Fruit fly (Drosophila melanogaster): ENCODE data around the gene CG13313.
A peak's percentile ranks its signal among the peaks of the same experiment; 100 is the strongest.

Gene CG13313

dm6 chr3L:8920710-8921109, 37.9 kb upstream of the CG13313 start (continued):
- TF ChIP-seq CG6808 (GFP tag; optimal IDR thresholded peaks at IDR 0.05) = peak; percentile 10
- TF ChIP-seq Ets21C (GFP tag; optimal IDR thresholded peaks at IDR 0.05) = no peak
- TF ChIP-seq net (GFP tag; optimal IDR thresholded peaks at IDR 0.05) = peak; percentile 77
- TF ChIP-seq topi (GFP tag; optimal IDR thresholded peaks at IDR 0.05) = no peak
- peak; percentile 16 for TF ChIP-seq Met (GFP tag; optimal IDR thresholded peaks at IDR 0.05)
- TF ChIP-seq fd85E (GFP tag; optimal IDR thresholded peaks at IDR 0.05) = no peak
- TF ChIP-seq Eip78C (GFP tag) = peak; percentile 93
- peak; percentile 92 for TF ChIP-seq CG32006 (GFP tag; optimal IDR thresholded peaks at IDR 0.05)

DNA sequence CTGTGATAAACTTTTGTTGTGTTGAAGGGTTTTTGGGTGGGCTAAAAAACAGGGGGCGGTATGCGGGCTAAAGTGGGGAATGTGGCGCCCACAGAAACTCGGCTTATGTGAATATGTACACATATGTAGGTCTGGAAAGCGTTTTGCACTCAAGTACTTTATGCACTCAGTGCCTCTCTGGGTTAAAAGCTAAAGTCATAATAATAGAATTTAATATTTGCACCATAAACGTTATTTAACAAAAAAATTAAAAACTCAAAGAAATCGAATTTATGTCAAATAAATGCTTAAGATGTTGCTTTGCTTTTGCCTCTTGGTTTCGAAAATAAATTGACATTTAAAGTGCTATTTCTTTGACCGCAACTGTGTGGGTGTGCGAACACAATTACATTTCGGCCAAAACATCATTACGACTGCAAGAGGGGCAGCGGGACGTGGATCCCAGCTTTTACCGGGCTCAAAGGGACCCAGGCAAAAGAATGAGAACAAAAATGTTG, 34.2 kb upstream of the CG13313 start:
- peak; percentile 21 for TF ChIP-seq Hr4 (GFP tag; optimal IDR thresholded peaks at IDR 0.05)
- no peak for TF ChIP-seq Blimp-1 (GFP tag; optimal IDR thresholded peaks at IDR 0.05)
- no peak for TF ChIP-seq Hr38 (GFP tag; optimal IDR thresholded peaks at IDR 0.05)
- TF ChIP-seq Ets96B (tag; optimal IDR thresholded peaks at IDR 0.05) = peak; percentile 15
- TF ChIP-seq CG32006 (GFP tag; optimal IDR thresholded peaks at IDR 0.05) = peak; percentile 57
- TF ChIP-seq pdm3 (GFP tag; optimal IDR thresholded peaks at IDR 0.05) = peak; percentile 25
- peak; percentile 1 for TF ChIP-seq Sox14 (GFP tag; optimal IDR thresholded peaks at IDR 0.05)
- peak; percentile 79 for TF ChIP-seq CG15336 (GFP tag; IDR thresholded peaks at IDR 0.05)
- peak; percentile 6 for TF ChIP-seq CG10669 (GFP tag; optimal IDR thresholded peaks at IDR 0.05)
- TF ChIP-seq CG11294 (GFP tag; IDR thresholded peaks at IDR 0.05) = no peak; the same call in 1 of the 2 replicates
- peak; percentile 28 for TF ChIP-seq Smox (GFP tag; optimal IDR thresholded peaks at IDR 0.05)
- TF ChIP-seq esn (GFP tag; optimal IDR thresholded peaks at IDR 0.05) = peak; percentile 36
- peak; percentile 13 for TF ChIP-seq lz (GFP tag; optimal IDR thresholded peaks at IDR 0.05)
- peak; percentile 56 for TF ChIP-seq CG8119 (GFP tag; IDR thresholded peaks at IDR 0.05)
- peak; percentile 17; the same call in 1 of the 2 replicates for TF ChIP-seq Gug (GFP tag; IDR thresholded peaks at IDR 0.05)
- TF ChIP-seq ss (GFP tag; optimal IDR thresholded peaks at IDR 0.05) = no peak
- peak; percentile 15 for TF ChIP-seq Met (GFP tag; optimal IDR thresholded peaks at IDR 0.05)
- TF ChIP-seq CG1621 (tag; optimal IDR thresholded peaks at IDR 0.05) = no peak
- peak; percentile 81 for TF ChIP-seq Eip78C (GFP tag)
- TF ChIP-seq CG31627 (GFP tag; optimal IDR thresholded peaks at IDR 0.05) = peak; percentile 8
- TF ChIP-seq OdsH (GFP tag; optimal IDR thresholded peaks at IDR 0.05) = peak; percentile 27
- peak; percentile 4 for TF ChIP-seq achi (GFP tag; optimal IDR thresholded peaks at IDR 0.05)
- no peak for TF ChIP-seq dac (GFP tag; optimal IDR thresholded peaks at IDR 0.05)
- no peak for TF ChIP-seq CG8632 (GFP tag; optimal IDR thresholded peaks at IDR 0.05)
- no peak for TF ChIP-seq CG10631 (GFP tag; optimal IDR thresholded peaks at IDR 0.05)
- peak; percentile 61; the same call in 1 of the 3 replicates for TF ChIP-seq CG6163 (GFP tag; IDR thresholded peaks at IDR 0.05)

- TF ChIP-seq fkh (GFP tag; optimal IDR thresholded peaks at IDR 0.05) (peak; percentile 20), CG10631 (GFP tag; optimal IDR thresholded peaks at IDR 0.05) (no peak), dac (GFP tag; optimal IDR thresholded peaks at IDR 0.05) (no peak), CG15336 (GFP tag; IDR thresholded peaks at IDR 0.05) (no peak), Met (GFP tag; optimal IDR thresholded peaks at IDR 0.05) (no peak), Blimp-1 (GFP tag; optimal IDR thresholded peaks at IDR 0.05) (no peak)
Measured at dm6 chr3L:8924999-8925398, 33.7 kb upstream of the CG13313 start.

- TF ChIP-seq topi (GFP tag; optimal IDR thresholded peaks at IDR 0.05) (no peak), fkh (GFP tag; optimal IDR thresholded peaks at IDR 0.05) (peak; percentile 34)
Measured at dm6 chr3L:8925679-8926078, 33.0 kb upstream of the CG13313 start.

DNA sequence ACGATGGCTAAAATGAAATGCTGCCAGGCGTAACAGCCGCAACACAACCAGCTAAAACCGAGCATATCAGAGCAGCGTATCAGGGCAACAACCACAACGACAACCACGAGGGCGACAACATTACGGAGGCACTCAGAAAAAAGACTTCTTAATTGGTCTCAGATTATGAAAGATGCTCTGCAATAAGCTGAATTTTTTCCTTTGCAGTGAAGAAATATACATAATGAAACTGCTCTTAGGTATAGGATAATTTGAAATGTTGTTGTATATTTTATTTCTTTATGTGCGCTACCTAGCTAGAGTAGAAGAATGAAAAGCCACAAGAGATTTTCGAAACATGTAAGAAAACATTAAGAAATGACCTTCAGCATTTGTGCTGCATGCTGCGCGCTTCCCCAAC, 29.1 kb upstream of the CG13313 start:
- TF ChIP-seq CG15336 (GFP tag; IDR thresholded peaks at IDR 0.05) = 0 out of 2 replicates have a peak, but pooled peaks have one; percentile 33
- TF ChIP-seq Hr4 (GFP tag; optimal IDR thresholded peaks at IDR 0.05) = peak; percentile 33
- no peak for TF ChIP-seq Sox14 (GFP tag; optimal IDR thresholded peaks at IDR 0.05)
- TF ChIP-seq Eip78C (GFP tag) = peak; percentile 51

Data from whole organism, prepupa.